Worm (Caenorhabditis elegans) whole organism, L3 larva: ENCODE results near the gene gtf-2H1.

Source experiments
- daf-12 ChIP-seq: fragments of 150-350 bp; optimal IDR thresholded peaks from 2 replicates; lab custom pipeline; 2014; ENCODE audit warnings: missing biosample characterization, missing genetic modification reagents, missing genetic modification characterization
- elt-3 ChIP-seq, 3 experiments: fragments of 150-350 bp in 1 of 3; sonication (generic microtip) in 2 of 3; optimal IDR thresholded peaks; 2 replicates in 2 of 3; 4 replicates in 1 of 3; lab custom pipeline; 2014 to 2017; ENCODE audit warnings: missing biosample characterization in 3 of 3, missing genetic modification characterization in 3 of 3
- fkh-10 ChIP-seq: sonication (generic microtip); optimal IDR thresholded peaks from 2 replicates; lab custom pipeline; 2017; ENCODE audit warnings: missing biosample characterization, missing genetic modification reagents, missing genetic modification characterization
- lin-39 ChIP-seq: fragments of 150-350 bp; optimal IDR thresholded peaks from 2 replicates; lab custom pipeline; 2018; ENCODE audit warnings: missing biosample characterization, missing genetic modification reagents, missing genetic modification characterization
- nhr-237 ChIP-seq: fragments of 150-350 bp; optimal IDR thresholded peaks from 2 replicates; lab custom pipeline; 2014; ENCODE audit warnings: missing biosample characterization, missing genetic modification characterization
- nhr-28 ChIP-seq: fragments of 150-350 bp; optimal IDR thresholded peaks from 2 replicates; lab custom pipeline; 2014; ENCODE audit warnings: missing biosample characterization, missing genetic modification characterization
- nhr-77 ChIP-seq: fragments of 150-350 bp; optimal IDR thresholded peaks from 2 replicates; lab custom pipeline; 2014; ENCODE audit warnings: missing biosample characterization, missing genetic modification characterization
- unc-62 ChIP-seq: fragments of 150-350 bp; sonication (generic microtip); optimal IDR thresholded peaks from 4 replicates; lab custom pipeline; 2014; ENCODE audit warnings: missing biosample characterization, missing genetic modification reagents, missing genetic modification characterization

ce11 chrIV:258362-258761, 26.8 kb upstream of the gtf-2H1 start:
- TF ChIP-seq daf-12 (tag; lab: Kevin White, UChicago) (no peak), unc-62 (GFP tag; lab: Kevin White, UChicago) (no peak), elt-3 (tag; optimal IDR thresholded peaks at IDR 0.05; lab: Kevin White, UChicago) (no peak), nhr-237 (tag; lab: Kevin White, UChicago) (no peak), nhr-77 (tag; lab: Kevin White, UChicago) (no peak), fkh-10 (GFP tag; lab: Kevin White, UChicago) (no peak), lin-39 (no peak), nhr-28 (no peak)
